Fruit fly (Drosophila melanogaster) whole organism, pupa: ENCODE results near the gene CG44836.

ENCODE experiments used
- CG10348 ChIP-seq: fragments of 200-800 bp; sonication (Bioruptor generic); IDR thresholded peaks from 2 replicates; pipeline ENCODE4 v1.3.6; 2022; ENCODE audit warnings: missing biosample characterization, missing genetic modification characterization
- CG12605 ChIP-seq: fragments of 200-800 bp; sonication (Bioruptor generic); IDR thresholded peaks from 2 replicates; pipeline ENCODE4 v1.3.6; 2022; ENCODE audit warnings: missing biosample characterization, missing genetic modification characterization
- CG13204 ChIP-seq: fragments of 200-800 bp; sonication (Bioruptor generic); optimal IDR thresholded peaks from 2 replicates; lab custom pipeline; 2018; ENCODE audit warnings: missing biosample characterization, mild to moderate bottlenecking, missing genetic modification characterization, moderate library complexity
- CG14655 ChIP-seq: fragments of 200-800 bp; sonication (Bioruptor generic); optimal IDR thresholded peaks from 3 replicates; lab custom pipeline; 2017; ENCODE audit warnings: mild to moderate bottlenecking, missing biosample characterization, missing genetic modification reagents, missing genetic modification characterization
- CG15710 ChIP-seq: fragments of 200-800 bp; sonication (Bioruptor generic); optimal IDR thresholded peaks from 2 replicates; lab custom pipeline; 2018; ENCODE audit warnings: missing biosample characterization, mild to moderate bottlenecking, missing genetic modification characterization, moderate library complexity
- CG17806 ChIP-seq: fragments of 200-800 bp; sonication (Bioruptor generic); optimal IDR thresholded peaks from 2 replicates; lab custom pipeline; 2018; ENCODE audit warnings: missing biosample characterization, mild to moderate bottlenecking, missing genetic modification characterization, moderate library complexity
- CG32121 ChIP-seq: fragments of 200-800 bp; sonication (Bioruptor generic); IDR thresholded peaks from 2 replicates; pipeline ENCODE4 v1.3.6; 2022; ENCODE audit warnings: missing biosample characterization, missing genetic modification characterization
- CG34367 ChIP-seq: fragments of 200-800 bp; sonication (Bioruptor generic); optimal IDR thresholded peaks from 2 replicates; lab custom pipeline; 2018; ENCODE audit warnings: missing biosample characterization, mild to moderate bottlenecking, missing genetic modification characterization
- CG4496 ChIP-seq: fragments of 200-800 bp; sonication (Bioruptor generic); IDR thresholded peaks from 3 replicates; pipeline ENCODE4 v1.3.6; 2022; ENCODE audit warnings: missing biosample characterization, missing genetic modification characterization
- CG8159 ChIP-seq: fragments of 200-800 bp; sonication (Bioruptor generic); optimal IDR thresholded peaks from 3 replicates; lab custom pipeline; 2018; ENCODE audit warnings: missing biosample characterization, mild to moderate bottlenecking, missing genetic modification characterization, moderate library complexity
- CG8301 ChIP-seq: fragments of 200-800 bp; sonication (Bioruptor generic); optimal IDR thresholded peaks from 2 replicates; lab custom pipeline; 2018; ENCODE audit warnings: missing biosample characterization, mild to moderate bottlenecking, missing genetic modification characterization
- CG9948 ChIP-seq: fragments of 200-800 bp; sonication (Bioruptor generic); optimal IDR thresholded peaks from 2 replicates; lab custom pipeline; 2018; ENCODE audit warnings: missing biosample characterization, mild to moderate bottlenecking, missing genetic modification characterization, moderate library complexity
- D1 ChIP-seq: fragments of 200-800 bp; sonication (Bioruptor generic); optimal IDR thresholded peaks from 2 replicates; lab custom pipeline; 2018; ENCODE audit warnings: missing biosample characterization, mild to moderate bottlenecking, missing genetic modification characterization, moderate library complexity
- EcR ChIP-seq: fragments of 200-800 bp; sonication (Bioruptor generic); optimal IDR thresholded peaks from 3 replicates; lab custom pipeline; 2019; ENCODE audit warnings: missing biosample characterization, missing genetic modification characterization, mild to moderate bottlenecking, moderate library complexity, missing genetic modification reagents
- Ets98B ChIP-seq: fragments of 200-800 bp; sonication (Bioruptor generic); IDR thresholded peaks from 2 replicates; pipeline ENCODE4 v1.3.6; 2022; ENCODE audit warnings: missing biosample characterization, missing genetic modification characterization
- Pif1A ChIP-seq: fragments of 200-800 bp; sonication (Bioruptor generic); optimal IDR thresholded peaks from 3 replicates; lab custom pipeline; 2016; ENCODE audit warnings: missing biosample characterization, missing genetic modification characterization
- Pif1B ChIP-seq: fragments of 200-800 bp; sonication (Bioruptor generic); optimal IDR thresholded peaks from 3 replicates; lab custom pipeline; 2016; ENCODE audit warnings: missing biosample characterization, missing genetic modification characterization
- Snoo ChIP-seq: fragments of 200-800 bp; sonication (Bioruptor generic); optimal IDR thresholded peaks from 3 replicates; lab custom pipeline; 2017; ENCODE audit warnings: missing biosample characterization, mild to moderate bottlenecking, missing genetic modification characterization, inconsistent platforms
- fd96Ca ChIP-seq: fragments of 200-800 bp; sonication (Bioruptor generic); IDR thresholded peaks from 3 replicates; pipeline ENCODE4 v1.3.6; 2022; ENCODE audit warnings: missing biosample characterization, missing genetic modification characterization
- gl ChIP-seq: fragments of 200-800 bp; sonication (Bioruptor generic); optimal IDR thresholded peaks from 2 replicates; lab custom pipeline; 2018; ENCODE audit warnings: missing biosample characterization, mild to moderate bottlenecking, missing genetic modification characterization
- rn ChIP-seq: fragments of 200-800 bp; sonication (Bioruptor generic); IDR thresholded peaks from 2 replicates; pipeline ENCODE4 v1.3.6; 2022; ENCODE audit warnings: missing biosample characterization, missing genetic modification characterization

Gene CG44836

dm6 chr3L:16362119-16362653, 37.9 kb downstream of the CG44836 start, which contains the start of gene Cpr72Ea:
Gene Cpr72Ea (plus strand): TSS chr3L:16362603.
- TF ChIP-seq CG12605 (GFP tag; lab: Robert Waterston, UW) = no peak
- no peak for TF ChIP-seq fd96Ca (GFP tag; lab: Robert Waterston, UW)
- no peak for TF ChIP-seq Snoo
- no peak for TF ChIP-seq CG13204 (GFP tag; lab: Kevin White, UChicago)
- TF ChIP-seq Pif1B = no peak
- no peak for TF ChIP-seq CG8301 (tag; lab: Kevin White, UChicago)
- peak; percentile 72 for TF ChIP-seq CG8159 (tag; lab: Kevin White, UChicago)
- TF ChIP-seq CG14655 (GFP tag; lab: Kevin White, UChicago) = peak; percentile 39
- TF ChIP-seq D1 (tag; lab: Kevin White, UChicago) = peak; percentile 49
- peak; percentile 55 for TF ChIP-seq CG15710 (tag; lab: Kevin White, UChicago)
- TF ChIP-seq Ets98B (GFP tag; lab: Robert Waterston, UW) = no peak
- TF ChIP-seq CG17806 (tag; lab: Kevin White, UChicago) = peak; percentile 6
- TF ChIP-seq Pif1A (GFP tag; lab: Kevin White, UChicago) = no peak
- no peak for TF ChIP-seq gl
- no peak for TF ChIP-seq EcR (GFP tag; lab: Kevin White, UChicago)
- no peak for TF ChIP-seq CG10348 (GFP tag; lab: Robert Waterston, UW)
- no peak for TF ChIP-seq CG4496
- peak; percentile 17 for TF ChIP-seq CG34367
- TF ChIP-seq CG9948 = peak; percentile 73
- no peak for TF ChIP-seq rn (GFP tag; lab: Robert Waterston, UW)
- TF ChIP-seq CG32121 (GFP tag; lab: Robert Waterston, UW) = no peak
- TF ChIP-seq, all 21 proteins: peak for 7

dm6 chr3L:16361200-16361815, 38.8 kb downstream of the CG44836 start:
- TF ChIP-seq CG12605 (GFP tag; lab: Robert Waterston, UW) (no peak), CG9948 (peak; percentile 98), CG14655 (GFP tag; lab: Kevin White, UChicago) (peak; percentile 83), Snoo (peak; percentile 73), CG34367 (peak; percentile 95), CG10348 (GFP tag; lab: Robert Waterston, UW) (no peak), CG13204 (GFP tag; lab: Kevin White, UChicago) (peak; percentile 90), CG17806 (tag; lab: Kevin White, UChicago) (peak; percentile 94), CG4496 (no peak), Ets98B (GFP tag; lab: Robert Waterston, UW) (no peak), D1 (tag; lab: Kevin White, UChicago) (peak; percentile 93), rn (GFP tag; lab: Robert Waterston, UW) (no peak), gl (peak; percentile 86), EcR (GFP tag; lab: Kevin White, UChicago) (peak; percentile 91), fd96Ca (GFP tag; lab: Robert Waterston, UW) (0 out of 3 replicates have a peak, but pooled peaks have one; percentile 22), CG32121 (GFP tag; lab: Robert Waterston, UW) (no peak), CG8301 (tag; lab: Kevin White, UChicago) (peak; percentile 67), Pif1B (peak; percentile 84), Pif1A (GFP tag; lab: Kevin White, UChicago) (peak; percentile 83), CG8159 (tag; lab: Kevin White, UChicago) (peak; percentile 98), CG15710 (tag; lab: Kevin White, UChicago) (peak; percentile 97)

dm6 chr3L:16359795-16360194, 40.3 kb downstream of the CG44836 start:
- no peak for TF ChIP-seq CG12605 (GFP tag; lab: Robert Waterston, UW)
- no peak for TF ChIP-seq CG14655 (GFP tag; lab: Kevin White, UChicago)
- no peak for TF ChIP-seq CG15710 (tag; lab: Kevin White, UChicago)
- no peak for TF ChIP-seq CG13204 (GFP tag; lab: Kevin White, UChicago)
- TF ChIP-seq EcR (GFP tag; lab: Kevin White, UChicago) = no peak
- TF ChIP-seq CG4496 = no peak
- no peak for TF ChIP-seq CG10348 (GFP tag; lab: Robert Waterston, UW)
- TF ChIP-seq rn (GFP tag; lab: Robert Waterston, UW) = no peak
- TF ChIP-seq CG32121 (GFP tag; lab: Robert Waterston, UW) = no peak
- TF ChIP-seq Pif1A (GFP tag; lab: Kevin White, UChicago) = no peak

dm6 chr3L:16359219-16359748, 40.8 kb downstream of the CG44836 start, which contains the start of gene ringer:
Gene ringer (minus strand): TSS chr3L:16359428.
- TF ChIP-seq CG32121 (GFP tag; lab: Robert Waterston, UW) = no peak

dm6 chr3L:16357860-16358259, 42.2 kb downstream of the CG44836 start:
- TF ChIP-seq CG9948 (peak; percentile 27), D1 (tag; lab: Kevin White, UChicago) (peak; percentile 52), rn (GFP tag; lab: Robert Waterston, UW) (no peak), Snoo (no peak), CG17806 (tag; lab: Kevin White, UChicago) (no peak), Ets98B (GFP tag; lab: Robert Waterston, UW) (no peak), CG15710 (tag; lab: Kevin White, UChicago) (peak; percentile 16), CG8159 (tag; lab: Kevin White, UChicago) (peak; percentile 62), EcR (GFP tag; lab: Kevin White, UChicago) (no peak)
